Fruit fly (Drosophila melanogaster) S2 (cell line): ENCODE measurements around the gene CG13708.

Experiments used
- CG8478 ChIP-seq: fragments of >200 bp; optimal IDR thresholded peaks from 2 replicates; lab custom pipeline; 2018
- CTCF ChIP-seq, 2 experiments: fragments of >200 bp; optimal IDR thresholded peaks; 2 replicates each; lab custom pipeline; 2018

DNA sequence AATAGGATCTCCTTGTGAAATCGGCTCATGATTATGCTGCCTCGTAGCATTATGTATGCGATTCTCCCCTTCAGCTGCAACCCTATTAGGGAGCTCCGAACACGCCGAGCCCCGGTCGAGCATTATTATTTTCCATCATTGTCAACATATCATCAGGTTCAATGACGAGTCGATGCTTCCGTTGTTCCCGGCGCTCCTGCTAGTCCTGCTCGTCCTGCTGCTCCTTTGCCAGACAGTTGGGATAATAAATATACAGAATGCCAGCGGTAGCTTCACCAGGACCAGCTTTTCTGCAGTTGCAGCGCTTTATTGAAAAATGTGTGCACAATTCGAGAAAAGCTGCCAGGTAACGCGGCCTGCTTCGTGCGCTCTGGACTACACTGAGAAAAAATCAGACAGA lies 27.0 kb upstream of the CG13708 start, which contains the start of gene CG32235:
- TF ChIP-seq CTCF (optimal IDR thresholded peaks at IDR 0.05; lab: Kevin White, UChicago) (no peak), CG8478 (no peak)
